Worm (Caenorhabditis elegans) whole organism, young adult: ENCODE results near the gene F21D12.2.

Experiments used
- athp-1 ChIP-seq: sonication (generic microtip); optimal IDR thresholded peaks from 2 replicates; lab custom pipeline; 2017; ENCODE audit warnings: mild to moderate bottlenecking, missing genetic modification characterization, missing compliant biosample characterization
- lin-54 ChIP-seq: fragments of 200-800 bp; sonication (Bioruptor generic); optimal IDR thresholded peaks from 2 replicates; lab custom pipeline; 2018; ENCODE audit warnings: mild to moderate bottlenecking, missing genetic modification characterization, missing compliant biosample characterization

- TF ChIP-seq athp-1 (tag; lab: Kevin White, UChicago): no peak
- no peak for TF ChIP-seq lin-54 (GFP tag; lab: Kevin White, UChicago)
These were observed 39.6 kb downstream of the F21D12.2 start for ce11 chrII:7357176-7357575.
